Fruit fly (Drosophila melanogaster) whole organism, larva: Measurements from ENCODE around the gene Atu.
A peak's percentile ranks its signal among the peaks of the same experiment; 100 is the strongest.

Experiments
- noc ChIP-seq: fragments of 200-800 bp; sonication (Bioruptor generic); optimal IDR thresholded peaks from 3 replicates; lab custom pipeline; 2019; ENCODE audit warnings: missing biosample characterization, mild to moderate bottlenecking, missing genetic modification characterization, moderate library complexity

Gene Atu

dm6 chr3R:5599521-5600360 lies 13.4 kb upstream of the Atu start:
- no peak for TF ChIP-seq noc (tag; lab: Kevin White, UChicago)

- TF ChIP-seq noc (tag; lab: Kevin White, UChicago) = no peak
Observed at dm6 chr3R:5600361-5601043, 12.7 kb upstream of the Atu start.

- TF ChIP-seq noc (tag; lab: Kevin White, UChicago) = peak; percentile 55
Observed at dm6 chr3R:5601044-5601523, 12.1 kb upstream of the Atu start, which contains the start of the genes kra and SecS. Gene kra, minus strand, starts transcription at chr3R:5601136. Gene SecS, plus strand, starts transcription at chr3R:5601433.

- no peak for TF ChIP-seq noc (tag; lab: Kevin White, UChicago)
Observed at dm6 chr3R:5606477-5606876, 6.7 kb upstream of the Atu start, which contains the start of gene asl. Gene asl, minus strand, starts transcription at chr3R:5606543.

dm6 chr3R:5608422-5608821 lies 4.7 kb upstream of the Atu start:
- TF ChIP-seq noc (tag; lab: Kevin White, UChicago) = no peak

dm6 chr3R:5610656-5611055 lies 2.5 kb upstream of the Atu start:
- TF ChIP-seq noc (tag; lab: Kevin White, UChicago) = no peak

dm6 chr3R:5611167-5611566 lies 2.0 kb upstream of the Atu start:
- no peak for TF ChIP-seq noc (tag; lab: Kevin White, UChicago)

dm6 chr3R:5611733-5612132 lies 1.4 kb upstream of the Atu start:
- TF ChIP-seq noc (tag; lab: Kevin White, UChicago) = no peak

- no peak for TF ChIP-seq noc (tag; lab: Kevin White, UChicago)
Observed at dm6 chr3R:5612372-5613113, 615 bp upstream of the Atu start, which contains the start of gene Rga. Gene Rga, minus strand, starts transcription at chr3R:5613112.

dm6 chr3R:5615484-5615883 lies 2.3 kb downstream of the Atu start:
- TF ChIP-seq noc (tag; lab: Kevin White, UChicago) = no peak

dm6 chr3R:5617923-5618623 lies 4.9 kb downstream of the Atu start:
- no peak for TF ChIP-seq noc (tag; lab: Kevin White, UChicago)

- TF ChIP-seq noc (tag; lab: Kevin White, UChicago) = peak; percentile 76
Observed at dm6 chr3R:5620387-5620956, 7.3 kb downstream of the Atu start.

dm6 chr3R:5621714-5622405 lies 8.7 kb downstream of the Atu start:
- no peak for TF ChIP-seq noc (tag; lab: Kevin White, UChicago)

- no peak for TF ChIP-seq noc (tag; lab: Kevin White, UChicago)
Observed at dm6 chr3R:5622406-5622752, 9.2 kb downstream of the Atu start.
